Worm (Caenorhabditis elegans): Measurements from ENCODE around the gene R04B3.1.

DNA sequence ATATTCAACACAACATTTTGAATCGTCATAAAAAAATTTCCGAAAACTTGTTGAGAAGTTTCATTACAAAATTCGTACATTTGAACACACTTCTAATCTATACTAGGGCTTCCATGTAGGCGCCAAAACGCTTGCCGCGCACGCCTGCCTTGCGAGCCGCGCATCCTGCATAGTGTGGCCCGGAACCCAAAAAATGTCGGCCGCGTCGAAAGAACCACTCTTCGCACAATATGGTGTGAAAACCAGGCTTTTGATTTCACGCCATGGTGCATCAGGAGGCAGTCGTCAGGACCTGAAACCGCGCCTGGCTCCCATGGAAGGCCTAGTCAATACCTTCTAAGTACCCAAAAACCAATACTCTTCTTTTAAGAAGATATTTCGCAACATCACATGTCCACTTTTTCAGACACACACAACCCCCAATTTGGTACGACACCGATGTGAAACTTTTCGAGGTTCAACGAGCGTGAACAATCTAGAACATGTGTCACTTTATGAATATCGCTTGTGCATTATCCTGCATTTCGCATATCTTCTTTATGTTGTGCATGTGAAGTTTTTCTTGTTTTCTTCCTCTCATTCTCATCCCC is 22.5 kb upstream of the R04B3.1 start:
- TF ChIP-seq egl-27 (tag; optimal IDR thresholded peaks at IDR 0.05) (no peak), dpl-1 (GFP tag; optimal IDR thresholded peaks at IDR 0.05) (no peak), mep-1 (tag; optimal IDR thresholded peaks at IDR 0.05) (no peak), ztf-11 (tag; optimal IDR thresholded peaks at IDR 0.05) (no peak), ceh-62 (tag; optimal IDR thresholded peaks at IDR 0.05) (no peak), jun-1 (tag; optimal IDR thresholded peaks at IDR 0.05) (no peak)

Measured in whole organism, L4 larva.